Fruit fly (Drosophila melanogaster): ENCODE data around the gene inaF-C.

inaF-C gene

DNA sequence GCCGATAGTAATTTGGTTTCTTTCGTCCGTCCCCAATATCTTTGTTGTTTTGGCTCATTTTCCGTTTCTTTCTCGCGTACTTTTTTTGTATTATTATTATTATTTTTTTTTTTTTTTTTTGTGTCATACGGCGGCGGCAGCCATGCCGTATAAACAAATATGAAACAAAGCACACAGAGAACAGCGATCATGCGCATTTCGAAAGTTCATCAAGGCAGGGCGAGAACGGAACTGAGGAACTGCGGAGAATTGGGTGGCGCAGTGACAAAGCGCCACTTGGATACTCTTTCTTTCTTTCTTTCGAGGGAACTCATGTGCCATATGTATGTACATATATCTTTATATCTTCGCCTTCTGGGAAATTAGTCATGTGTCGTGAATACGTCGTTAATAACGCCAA, 47.1 kb downstream of the inaF-C start (continued):
- TF ChIP-seq bsh (GFP tag; optimal IDR thresholded peaks at IDR 0.05): peak in 1 of 2 experiments; percentile 6
- TF ChIP-seq D19A (tag; optimal IDR thresholded peaks at IDR 0.05): peak; percentile 96
- TF ChIP-seq CG12769 (tag; optimal IDR thresholded peaks at IDR 0.05): peak; percentile 8
- peak; percentile 14 for TF ChIP-seq CG2678 (tag; optimal IDR thresholded peaks at IDR 0.05)
- no peak for TF ChIP-seq CG7786 (GFP tag; optimal IDR thresholded peaks at IDR 0.05)
- no peak for TF ChIP-seq prd (optimal IDR thresholded peaks at IDR 0.05)
- 0 out of 3 replicates have a peak, but pooled peaks have one; percentile 7 for TF ChIP-seq prd (GFP tag; IDR thresholded peaks at IDR 0.05)
- TF ChIP-seq Scr (GFP tag; IDR thresholded peaks at IDR 0.05; ENCODE audit: partially characterized antibody): no peak
- TF ChIP-seq repo (GFP tag; optimal IDR thresholded peaks at IDR 0.05): no peak
- TF ChIP-seq BtbVII (GFP tag; optimal IDR thresholded peaks at IDR 0.05): peak; percentile 17
- TF ChIP-seq CG8290 (GFP tag; optimal IDR thresholded peaks at IDR 0.05): no peak
- peak in 1 of 2 experiments; percentile 42 for TF ChIP-seq CG8290 (tag; optimal IDR thresholded peaks at IDR 0.05)
- peak; percentile 31 for TF ChIP-seq lbe (GFP tag; optimal IDR thresholded peaks at IDR 0.05)
- TF ChIP-seq scrt (GFP tag; optimal IDR thresholded peaks at IDR 0.05): no peak
- TF ChIP-seq Med (GFP tag): peak; percentile 69
- TF ChIP-seq CG18599 (GFP tag; optimal IDR thresholded peaks at IDR 0.05): peak; percentile 11
- peak; percentile 70 for TF ChIP-seq row (GFP tag; IDR thresholded peaks at IDR 0.05)
- peak; percentile 21 for TF ChIP-seq CG7987 (GFP tag; optimal IDR thresholded peaks at IDR 0.05)
- TF ChIP-seq sob (GFP tag; IDR thresholded peaks at IDR 0.05): 0 out of 2 replicates have a peak, but pooled peaks have one; percentile 13
- TF ChIP-seq ATbp (GFP tag; optimal IDR thresholded peaks at IDR 0.05): peak; percentile 15
- peak; percentile 29 for TF ChIP-seq CG17359 (tag; optimal IDR thresholded peaks at IDR 0.05)
- TF ChIP-seq esg (GFP tag; conservative IDR thresholded peaks at IDR 0.05): no peak
- peak; percentile 83 for TF ChIP-seq CG15514 (GFP tag; optimal IDR thresholded peaks at IDR 0.05)
- no peak for TF ChIP-seq CG17568 (GFP tag; optimal IDR thresholded peaks at IDR 0.05)
- TF ChIP-seq CG7928 (GFP tag; optimal IDR thresholded peaks at IDR 0.05): no peak

DNA sequence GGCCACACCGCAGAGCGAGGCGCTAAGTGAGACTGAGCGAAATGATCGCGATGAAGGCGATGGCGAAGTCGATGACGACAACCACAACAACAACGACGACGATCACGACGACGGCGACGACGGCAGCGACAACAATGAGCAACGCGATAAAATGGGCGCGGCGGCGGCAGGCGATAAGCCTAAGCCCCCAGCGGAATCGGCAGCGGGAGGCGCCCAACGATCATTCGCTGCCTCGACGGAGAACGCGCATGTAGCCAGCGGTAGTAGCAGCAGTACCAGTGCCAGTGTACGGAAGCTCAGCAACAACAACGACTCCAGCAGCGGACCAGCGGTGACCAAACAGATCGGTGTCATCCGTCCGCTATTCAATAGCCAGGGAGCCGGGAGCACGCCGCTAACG, 48.1 kb downstream of the inaF-C start:
- no peak for TF ChIP-seq abd-A (tag; optimal IDR thresholded peaks at IDR 0.05)
- TF ChIP-seq CG12236 (GFP tag; optimal IDR thresholded peaks at IDR 0.05): no peak
- TF ChIP-seq Pdp1 (GFP tag; optimal IDR thresholded peaks at IDR 0.05): no peak
- TF ChIP-seq CG6272 (GFP tag; IDR thresholded peaks at IDR 0.05): no peak
- no peak for TF ChIP-seq CG6765 (GFP tag; optimal IDR thresholded peaks at IDR 0.05)
- no peak for TF ChIP-seq MTF-1 (GFP tag; optimal IDR thresholded peaks at IDR 0.05; ENCODE audit: borderline replicate concordance)
- peak; percentile 35 for TF ChIP-seq oc (tag; optimal IDR thresholded peaks at IDR 0.05)
- TF ChIP-seq Hand (GFP tag; optimal IDR thresholded peaks at IDR 0.05): no peak
- peak; percentile 18 for TF ChIP-seq sens (GFP tag)
- TF ChIP-seq CG2889 (GFP tag; IDR thresholded peaks at IDR 0.05): no peak
- TF ChIP-seq CG8290 (GFP tag; optimal IDR thresholded peaks at IDR 0.05): no peak
- TF ChIP-seq CG8290 (tag; optimal IDR thresholded peaks at IDR 0.05): peak in 1 of 2 experiments; percentile 13
- no peak for TF ChIP-seq Blimp-1 (GFP tag; optimal IDR thresholded peaks at IDR 0.05)
- no peak for TF ChIP-seq ken (GFP tag; IDR thresholded peaks at IDR 0.05)
- no peak for TF ChIP-seq Nf-YC (tag; optimal IDR thresholded peaks at IDR 0.05)
- no peak for TF ChIP-seq CTCF (GFP tag; optimal IDR thresholded peaks at IDR 0.05)
- no peak for TF ChIP-seq fd3F (GFP tag; optimal IDR thresholded peaks at IDR 0.05)
- TF ChIP-seq CG6683 (GFP tag; optimal IDR thresholded peaks at IDR 0.05): no peak
- TF ChIP-seq Hr39 (optimal IDR thresholded peaks at IDR 0.05): no peak
- TF ChIP-seq NC2β (GFP tag; optimal IDR thresholded peaks at IDR 0.05): no peak
- no peak for TF ChIP-seq CG6654 (GFP tag; optimal IDR thresholded peaks at IDR 0.05)
- no peak for TF ChIP-seq gt (GFP tag; IDR thresholded peaks at IDR 0.05)
- TF ChIP-seq Optix (GFP tag; IDR thresholded peaks at IDR 0.05): no peak
- no peak for TF ChIP-seq Dref (GFP tag; IDR thresholded peaks at IDR 0.05)
- TF ChIP-seq Bdp1 (GFP tag; optimal IDR thresholded peaks at IDR 0.05): no peak
- peak; percentile 35 for TF ChIP-seq nom (GFP tag; optimal IDR thresholded peaks at IDR 0.05)
- TF ChIP-seq NFAT (GFP tag; IDR thresholded peaks at IDR 0.05): no peak
- no peak for TF ChIP-seq Nf-YB (GFP tag; optimal IDR thresholded peaks at IDR 0.05)
- TF ChIP-seq CG2199 (GFP tag; IDR thresholded peaks at IDR 0.05): no peak
